Fruit fly (Drosophila melanogaster) whole organism, prepupa: ENCODE results near the gene TfIIA-L.

Experiments
- Blimp-1 ChIP-seq: fragments of 200-800 bp; sonication (Bioruptor generic); optimal IDR thresholded peaks from 3 replicates; lab custom pipeline; 2017; ENCODE audit warnings: missing biosample characterization, missing genetic modification characterization, mild to moderate bottlenecking, moderate library complexity, missing genetic modification reagents
- CG10631 ChIP-seq: fragments of 200-800 bp; sonication (Bioruptor generic); optimal IDR thresholded peaks from 2 replicates; lab custom pipeline; 2016; ENCODE audit warnings: missing biosample characterization, missing genetic modification characterization
- CG11294 ChIP-seq: fragments of 200-800 bp; sonication (Bioruptor generic); IDR thresholded peaks from 2 replicates; pipeline ENCODE4 v1.3.6; 2022; ENCODE audit warnings: missing biosample characterization, missing genetic modification characterization
- CG11762 ChIP-seq: fragments of 200-800 bp; sonication (Bioruptor generic); optimal IDR thresholded peaks from 3 replicates; lab custom pipeline; 2016; ENCODE audit warnings: missing biosample characterization, missing genetic modification characterization; ENCODE audit not compliant: insufficient read depth
- CG11902 ChIP-seq: fragments of 200-800 bp; sonication (Bioruptor generic); optimal IDR thresholded peaks from 3 replicates; lab custom pipeline; 2016; ENCODE audit warnings: missing biosample characterization, missing genetic modification characterization
- CG1621 ChIP-seq: fragments of 200-800 bp; sonication (Bioruptor generic); optimal IDR thresholded peaks from 3 replicates; lab custom pipeline; 2018; ENCODE audit warnings: missing biosample characterization, mild to moderate bottlenecking, missing genetic modification characterization
- CG16779 ChIP-seq: fragments of 200-800 bp; sonication (Bioruptor generic); optimal IDR thresholded peaks from 3 replicates; lab custom pipeline; 2017; ENCODE audit warnings: missing biosample characterization, mild to moderate bottlenecking, missing genetic modification characterization
- CG3032 ChIP-seq: fragments of 200-800 bp; optimal IDR thresholded peaks from 2 replicates; lab custom pipeline; 2019; ENCODE audit warnings: missing biosample characterization, mild to moderate bottlenecking, missing genetic modification characterization, moderate library complexity
- CG34406 ChIP-seq: fragments of 200-800 bp; sonication (Bioruptor generic); optimal IDR thresholded peaks from 3 replicates; lab custom pipeline; 2016; ENCODE audit warnings: missing biosample characterization, missing genetic modification characterization
- CG3919 ChIP-seq: fragments of 200-800 bp; sonication (Bioruptor generic); optimal IDR thresholded peaks from 3 replicates; lab custom pipeline; 2016; ENCODE audit warnings: missing biosample characterization, missing genetic modification characterization
- CG4318 ChIP-seq: fragments of 200-800 bp; sonication (Bioruptor generic); optimal IDR thresholded peaks from 3 replicates; lab custom pipeline; 2017; ENCODE audit warnings: missing biosample characterization, mild to moderate bottlenecking, missing genetic modification characterization
- CG6163 ChIP-seq: fragments of 200-800 bp; sonication (Bioruptor generic); IDR thresholded peaks from 3 replicates; pipeline ENCODE4 v1.3.6; 2022; ENCODE audit warnings: missing biosample characterization, missing genetic modification characterization
- CG6276 ChIP-seq: fragments of 200-800 bp; sonication (Bioruptor generic); optimal IDR thresholded peaks from 2 replicates; lab custom pipeline; 2017; ENCODE audit warnings: missing biosample characterization, mild to moderate bottlenecking, missing genetic modification characterization
- CG6808 ChIP-seq: fragments of 200-800 bp; sonication (Bioruptor generic); optimal IDR thresholded peaks from 3 replicates; lab custom pipeline; 2017; ENCODE audit warnings: missing biosample characterization, missing genetic modification characterization, mild to moderate bottlenecking, moderate library complexity, missing genetic modification reagents
- CG6854 ChIP-seq: fragments of 200-800 bp; sonication (Bioruptor generic); optimal IDR thresholded peaks from 2 replicates; lab custom pipeline; 2017; ENCODE audit warnings: missing biosample characterization, mild to moderate bottlenecking, missing genetic modification characterization
- CG7368 ChIP-seq: fragments of 200-800 bp; sonication (Bioruptor generic); optimal IDR thresholded peaks from 3 replicates; lab custom pipeline; 2016; ENCODE audit warnings: missing biosample characterization, missing genetic modification characterization
- CG8119 ChIP-seq: fragments of 200-800 bp; sonication (Bioruptor generic); IDR thresholded peaks from 3 replicates; pipeline ENCODE4 v1.3.6; 2022; ENCODE audit warnings: missing biosample characterization, missing genetic modification characterization
- CG8319 ChIP-seq: fragments of 200-800 bp; sonication (Bioruptor generic); optimal IDR thresholded peaks from 3 replicates; lab custom pipeline; 2016; ENCODE audit warnings: missing biosample characterization, missing genetic modification characterization
- CG9139 ChIP-seq: fragments of 200-800 bp; sonication (Bioruptor generic); optimal IDR thresholded peaks from 3 replicates; lab custom pipeline; 2017; ENCODE audit warnings: missing biosample characterization, mild to moderate bottlenecking, missing genetic modification characterization
- Eip75B ChIP-seq: fragments of 200-800 bp; sonication (Bioruptor generic); optimal IDR thresholded peaks from 3 replicates; lab custom pipeline; 2016; ENCODE audit warnings: missing biosample characterization, missing genetic modification characterization
- Eip78C ChIP-seq: fragments of 200-800 bp; sonication (Bioruptor generic); peaks from one replicate; lab custom pipeline; 2016; ENCODE audit warnings: missing biosample characterization, missing genetic modification characterization
- Ets21C ChIP-seq: fragments of 200-800 bp; sonication (Bioruptor generic); optimal IDR thresholded peaks from 3 replicates; lab custom pipeline; 2016; ENCODE audit warnings: missing biosample characterization, missing genetic modification characterization
- Ets96B ChIP-seq: fragments of 200-800 bp; optimal IDR thresholded peaks from 2 replicates; lab custom pipeline; 2019; ENCODE audit warnings: missing biosample characterization, mild to moderate bottlenecking, missing genetic modification characterization, moderate library complexity
- Gug ChIP-seq: fragments of 200-800 bp; sonication (Bioruptor generic); IDR thresholded peaks from 2 replicates; pipeline ENCODE4 v1.3.6; 2022; ENCODE audit warnings: missing biosample characterization, missing genetic modification characterization
- Hr38 ChIP-seq: sonication (Bioruptor generic); optimal IDR thresholded peaks from 2 replicates; lab custom pipeline; 2016; ENCODE audit warnings: missing biosample characterization, missing genetic modification characterization
- Lpt ChIP-seq: fragments of 200-800 bp; sonication (Bioruptor generic); optimal IDR thresholded peaks from 3 replicates; lab custom pipeline; 2016; ENCODE audit warnings: missing biosample characterization, missing genetic modification characterization
- Met ChIP-seq: fragments of 200-800 bp; sonication (Bioruptor generic); optimal IDR thresholded peaks from 3 replicates; lab custom pipeline; 2016; ENCODE audit warnings: missing biosample characterization, missing genetic modification characterization
- OdsH ChIP-seq: fragments of 200-800 bp; sonication (Bioruptor generic); optimal IDR thresholded peaks from 3 replicates; lab custom pipeline; 2016; ENCODE audit warnings: missing biosample characterization, missing genetic modification characterization
- Sox14 ChIP-seq: fragments of 200-800 bp; sonication (Bioruptor generic); optimal IDR thresholded peaks from 3 replicates; lab custom pipeline; 2016; ENCODE audit warnings: missing biosample characterization, missing genetic modification characterization
- Sox15 ChIP-seq: fragments of 200-800 bp; sonication (Bioruptor generic); optimal IDR thresholded peaks from 3 replicates; lab custom pipeline; 2016; ENCODE audit warnings: missing biosample characterization, missing genetic modification characterization
- achi ChIP-seq: fragments of 200-800 bp; sonication (Bioruptor generic); optimal IDR thresholded peaks from 3 replicates; lab custom pipeline; 2016; ENCODE audit warnings: missing biosample characterization, missing genetic modification characterization
- acj6 ChIP-seq: fragments of 200-800 bp; sonication (Bioruptor generic); optimal IDR thresholded peaks from 3 replicates; lab custom pipeline; 2016; ENCODE audit warnings: missing biosample characterization, missing genetic modification characterization
- dsx ChIP-seq: fragments of 200-800 bp; optimal IDR thresholded peaks from 3 replicates; lab custom pipeline; 2019; ENCODE audit warnings: missing biosample characterization, mild to moderate bottlenecking, missing genetic modification characterization, moderate library complexity; ENCODE audit not compliant: poor library complexity, severe bottlenecking
- eg ChIP-seq: fragments of 200-800 bp; sonication (Bioruptor generic); IDR thresholded peaks from 3 replicates; pipeline ENCODE4 v1.3.6; 2022; ENCODE audit warnings: missing biosample characterization, missing genetic modification characterization
- esn ChIP-seq: fragments of 200-800 bp; sonication (Bioruptor generic); optimal IDR thresholded peaks from 2 replicates; lab custom pipeline; 2016; ENCODE audit warnings: missing biosample characterization, mild to moderate bottlenecking, missing genetic modification characterization, moderate library complexity
- fd59A ChIP-seq: fragments of 200-800 bp; sonication (Bioruptor generic); optimal IDR thresholded peaks from 2 replicates; lab custom pipeline; 2017; ENCODE audit warnings: missing biosample characterization, mild to moderate bottlenecking, missing genetic modification characterization, missing genetic modification reagents
- fd85E ChIP-seq: fragments of 200-800 bp; sonication (Bioruptor generic); optimal IDR thresholded peaks from 3 replicates; lab custom pipeline; 2016; ENCODE audit warnings: missing biosample characterization, missing genetic modification characterization
- fkh ChIP-seq: fragments of 200-800 bp; sonication (Bioruptor generic); optimal IDR thresholded peaks from 3 replicates; lab custom pipeline; 2017; ENCODE audit warnings: missing biosample characterization, mild to moderate bottlenecking, missing genetic modification characterization, moderate library complexity
- lz ChIP-seq: fragments of 200-800 bp; sonication (Bioruptor generic); optimal IDR thresholded peaks from 3 replicates; lab custom pipeline; 2016; ENCODE audit warnings: missing biosample characterization, missing genetic modification characterization
- pdm3 ChIP-seq: fragments of 200-800 bp; sonication (Bioruptor generic); optimal IDR thresholded peaks from 3 replicates; lab custom pipeline; 2016; ENCODE audit warnings: missing biosample characterization, missing genetic modification characterization
- salr ChIP-seq, 2 experiments: fragments of 200-800 bp; sonication (Bioruptor generic); optimal IDR thresholded peaks; 3 replicates each; lab custom pipeline; 2016 to 2018; ENCODE audit warnings: missing biosample characterization in 2 of 2, missing genetic modification characterization in 2 of 2, mild to moderate bottlenecking in 1 of 2
- ss ChIP-seq, 2 experiments: fragments of 200-800 bp; sonication (Bioruptor generic); optimal IDR thresholded peaks; 2 replicates in 1 of 2; 3 replicates in 1 of 2; lab custom pipeline; 2017 to 2018; ENCODE audit warnings: mild to moderate bottlenecking in 2 of 2, missing biosample characterization in 2 of 2, missing genetic modification characterization in 2 of 2, moderate library complexity in 1 of 2
- svp ChIP-seq: fragments of 200-800 bp; sonication (Bioruptor generic); peaks from one replicate; lab custom pipeline; 2016; ENCODE audit warnings: missing biosample characterization, missing genetic modification characterization
- topi ChIP-seq: fragments of 200-800 bp; sonication (Bioruptor generic); optimal IDR thresholded peaks from 3 replicates; lab custom pipeline; 2016; ENCODE audit warnings: missing biosample characterization, missing genetic modification characterization

TfIIA-L gene

dm6 chr3R:27246264-27246663, 4.6 kb upstream of the TfIIA-L start (continued):
- peak; percentile 54 for TF ChIP-seq CG3919 (GFP tag; lab: Kevin White, UChicago)
- TF ChIP-seq CG10631 = peak; percentile 62
- TF ChIP-seq Eip78C (GFP tag; lab: Kevin White, UChicago) = peak; percentile 89
- no peak for TF ChIP-seq Hr38 (GFP tag; lab: Kevin White, UChicago)
- peak; percentile 48; the same call in 1 of the 3 replicates for TF ChIP-seq CG6163 (GFP tag; lab: Robert Waterston, UW)
- TF ChIP-seq CG8319 (GFP tag; lab: Kevin White, UChicago) = no peak
- TF ChIP-seq svp = peak; percentile 63
- no peak for TF ChIP-seq Sox14 (GFP tag; lab: Kevin White, UChicago)
- TF ChIP-seq CG11902 = no peak
- peak; percentile 40 for TF ChIP-seq pdm3 (GFP tag; lab: Kevin White, UChicago)
- peak; percentile 82 for TF ChIP-seq CG3032 (tag; lab: Kevin White, UChicago)
- peak; percentile 68 for TF ChIP-seq achi (GFP tag; lab: Kevin White, UChicago)
- TF ChIP-seq fd85E (GFP tag; lab: Kevin White, UChicago) = no peak
- peak; percentile 49 for TF ChIP-seq Gug (GFP tag; lab: Robert Waterston, UW)
- peak; percentile 87 for TF ChIP-seq CG8119 (GFP tag; lab: Robert Waterston, UW)
- peak; percentile 15 for TF ChIP-seq CG7368 (GFP tag; lab: Kevin White, UChicago)
- peak; percentile 42 for TF ChIP-seq esn (GFP tag; lab: Kevin White, UChicago)
- TF ChIP-seq Eip75B (GFP tag; lab: Kevin White, UChicago) = no peak

dm6 chr3R:27247892-27248291, 3.0 kb upstream of the TfIIA-L start, which contains the start of gene CG5984:
CG5984 (minus strand) TSS chr3R:27247992.
- TF ChIP-seq svp (peak; percentile 17), Ets21C (GFP tag; lab: Kevin White, UChicago) (no peak)

- peak; percentile 85 for TF ChIP-seq esn (GFP tag; lab: Kevin White, UChicago)
- peak; percentile 86 for TF ChIP-seq acj6 (GFP tag; lab: Kevin White, UChicago)
- peak; percentile 36 for TF ChIP-seq Blimp-1 (GFP tag; lab: Kevin White, UChicago)
- no peak for TF ChIP-seq Ets21C (GFP tag; lab: Kevin White, UChicago)
- TF ChIP-seq salr (GFP tag; optimal IDR thresholded peaks at IDR 0.05; lab: Kevin White, UChicago) = no peak
- no peak for TF ChIP-seq CG6276 (GFP tag; lab: Kevin White, UChicago)
- TF ChIP-seq CG10631 = no peak
- no peak for TF ChIP-seq CG4318
- no peak for TF ChIP-seq fd85E (GFP tag; lab: Kevin White, UChicago)
- TF ChIP-seq fkh (GFP tag; lab: Kevin White, UChicago) = peak; percentile 17
- peak; percentile 73 for TF ChIP-seq Ets96B (tag; lab: Kevin White, UChicago)
- no peak for TF ChIP-seq ss (GFP tag; optimal IDR thresholded peaks at IDR 0.05; lab: Kevin White, UChicago)
- TF ChIP-seq lz (GFP tag; lab: Kevin White, UChicago) = peak; percentile 80
- TF ChIP-seq Gug (GFP tag; lab: Robert Waterston, UW) = peak; percentile 74
- no peak for TF ChIP-seq CG16779 (tag; lab: Kevin White, UChicago)
- peak; percentile 40 for TF ChIP-seq fd59A (GFP tag; lab: Kevin White, UChicago)
- TF ChIP-seq CG11762 (GFP tag; lab: Kevin White, UChicago) = peak; percentile 57
- no peak for TF ChIP-seq Met (GFP tag; lab: Kevin White, UChicago)
- no peak for TF ChIP-seq CG6854 (GFP tag; lab: Kevin White, UChicago)
- peak; percentile 75 for TF ChIP-seq CG11902
- peak; percentile 65 for TF ChIP-seq dsx (GFP tag; lab: Kevin White, UChicago)
- peak; percentile 61 for TF ChIP-seq Sox15 (GFP tag; lab: Kevin White, UChicago)
- peak; percentile 54 for TF ChIP-seq Lpt (GFP tag; lab: Kevin White, UChicago)
- TF ChIP-seq CG8119 (GFP tag; lab: Robert Waterston, UW) = peak; percentile 75
- TF ChIP-seq CG7368 (GFP tag; lab: Kevin White, UChicago) = no peak
- no peak for TF ChIP-seq pdm3 (GFP tag; lab: Kevin White, UChicago)
- no peak for TF ChIP-seq CG8319 (GFP tag; lab: Kevin White, UChicago)
- TF ChIP-seq CG9139 (GFP tag; lab: Kevin White, UChicago) = no peak
- peak; percentile 70; the same call in 1 of the 2 replicates for TF ChIP-seq CG11294 (GFP tag; lab: Robert Waterston, UW)
- TF ChIP-seq eg (GFP tag; lab: Robert Waterston, UW) = peak; percentile 96
- TF ChIP-seq CG34406 (GFP tag; lab: Kevin White, UChicago) = peak; percentile 69
- TF ChIP-seq CG3032 (tag; lab: Kevin White, UChicago) = peak; percentile 80
- TF ChIP-seq topi = peak; percentile 73
- peak; percentile 91 for TF ChIP-seq CG6163 (GFP tag; lab: Robert Waterston, UW)
- no peak for TF ChIP-seq CG6808 (GFP tag; lab: Kevin White, UChicago)
- no peak for TF ChIP-seq CG1621 (tag; lab: Kevin White, UChicago)
- no peak for TF ChIP-seq OdsH (GFP tag; lab: Kevin White, UChicago)
These were observed 2.4 kb downstream of the TfIIA-L start, which contains the start of gene pll for dm6 chr3R:27253136-27253920. pll (minus strand) TSS chr3R:27253182.
